Worm (Caenorhabditis elegans): ENCODE results near the gene ndab-2.

ndab-2 gene

ce11 chrIII:7189581-7190128, 9.1 kb downstream of the ndab-2 start, which contains the start of gene rps-21 (continued):
- TF ChIP-seq nhr-12 (tag; optimal IDR thresholded peaks at IDR 0.05), result no peak
- peak; percentile 55 for TF ChIP-seq snpc-4 (tag; optimal IDR thresholded peaks at IDR 0.05)
- peak; percentile 75 for TF ChIP-seq skn-1 (tag; optimal IDR thresholded peaks at IDR 0.05)
- peak; percentile 63 for TF ChIP-seq grh-1 (GFP tag; IDR thresholded peaks at IDR 0.05)
- TF ChIP-seq nhr-84 (tag; optimal IDR thresholded peaks at IDR 0.05), result no peak
- TF ChIP-seq ces-1 (GFP tag; optimal IDR thresholded peaks at IDR 0.05), result no peak
- TF ChIP-seq unc-86 (tag; optimal IDR thresholded peaks at IDR 0.05), result peak; percentile 71
- TF ChIP-seq nhr-77 (tag; optimal IDR thresholded peaks at IDR 0.05), result peak; percentile 79
- 0 out of 2 replicates have a peak, but pooled peaks have one; percentile 9 for TF ChIP-seq mab-9 (GFP tag; IDR thresholded peaks at IDR 0.05)
- TF ChIP-seq nhr-90 (tag; optimal IDR thresholded peaks at IDR 0.05; ENCODE audit: poor library complexity), result peak; percentile 72
- no peak for TF ChIP-seq sup-37 (GFP tag; optimal IDR thresholded peaks at IDR 0.05)
- peak; percentile 76 for TF ChIP-seq lin-14 (GFP tag; optimal IDR thresholded peaks at IDR 0.05)
- TF ChIP-seq aha-1 (tag; optimal IDR thresholded peaks at IDR 0.05), result no peak
- TF ChIP-seq egl-27 (tag; optimal IDR thresholded peaks at IDR 0.05), result peak; percentile 10 to 63
- no peak for TF ChIP-seq ceh-63 (GFP tag; optimal IDR thresholded peaks at IDR 0.05)
- TF ChIP-seq fos-1 (tag; optimal IDR thresholded peaks at IDR 0.05), result peak; percentile 43
- TF ChIP-seq lsy-2 (tag; optimal IDR thresholded peaks at IDR 0.05), result peak; percentile 92 to 94
- TF ChIP-seq unc-130 (tag; optimal IDR thresholded peaks at IDR 0.05), result peak; percentile 70
- TF ChIP-seq nhr-11 (tag; optimal IDR thresholded peaks at IDR 0.05), result peak; percentile 1
- TF ChIP-seq efl-1 (optimal IDR thresholded peaks at IDR 0.05), result peak; percentile 86 to 88
- TF ChIP-seq efl-1 (GFP tag; optimal IDR thresholded peaks at IDR 0.05 in 1 of 2), result peak; percentile 78 to 98
- TF ChIP-seq hlh-17 (GFP tag; optimal IDR thresholded peaks at IDR 0.05; ENCODE audit: borderline replicate concordance), result no peak
- TF ChIP-seq mdl-1 (tag; optimal IDR thresholded peaks at IDR 0.05), result peak in 1 of 2 experiments; percentile 48
- TF ChIP-seq nhr-47 (tag; optimal IDR thresholded peaks at IDR 0.05), result peak; percentile 84
- TF ChIP-seq xbp-1 (tag; optimal IDR thresholded peaks at IDR 0.05), result peak; percentile 88
- no peak for TF ChIP-seq sptf-1 (tag; optimal IDR thresholded peaks at IDR 0.05)
- no peak for TF ChIP-seq alr-1 (tag; optimal IDR thresholded peaks at IDR 0.05; ENCODE audit: borderline replicate concordance)
- peak; percentile 82 for TF ChIP-seq rnt-1 (tag; optimal IDR thresholded peaks at IDR 0.05)
- peak; percentile 73 to 84 (median 82) for TF ChIP-seq dpl-1 (GFP tag; optimal IDR thresholded peaks at IDR 0.05)
- peak; percentile 60 for TF ChIP-seq pax-3 (tag; optimal IDR thresholded peaks at IDR 0.05)
- peak in 1 of 2 experiments; percentile 59 for TF ChIP-seq ztf-11 (tag; optimal IDR thresholded peaks at IDR 0.05)
- TF ChIP-seq ama-1 (optimal IDR thresholded peaks at IDR 0.05), result no peak

ce11 chrIII:7192942-7193665, 12.6 kb downstream of the ndab-2 start, which contains the start of gene mec-14:
Gene mec-14, minus strand, starts transcription at chrIII:7192992.
- TF ChIP-seq unc-86 (tag; optimal IDR thresholded peaks at IDR 0.05), result peak; percentile 39
- no peak for TF ChIP-seq nhr-28 (tag; optimal IDR thresholded peaks at IDR 0.05)

- TF ChIP-seq efl-1 (optimal IDR thresholded peaks at IDR 0.05) (no peak), efl-1 (GFP tag; optimal IDR thresholded peaks at IDR 0.05 in 1 of 2) (peak in 1 of 2 experiments; percentile 49), lir-3 (tag; optimal IDR thresholded peaks at IDR 0.05; ENCODE audit: poor library complexity) (no peak), lsy-2 (tag; optimal IDR thresholded peaks at IDR 0.05) (no peak)
These were observed 14.8 kb downstream of the ndab-2 start, which contains the start of gene F37C12.18 for ce11 chrIII:7195325-7195724. Gene F37C12.18, minus strand, starts transcription at chrIII:7195425.

- no peak for TF ChIP-seq unc-30 (tag; optimal IDR thresholded peaks at IDR 0.05)
- TF ChIP-seq fkh-4 (tag; optimal IDR thresholded peaks at IDR 0.05; ENCODE audit: borderline replicate concordance), result no peak
- no peak for TF ChIP-seq tbx-2 (tag; optimal IDR thresholded peaks at IDR 0.05)
- TF ChIP-seq Y116A8C.19 (tag; optimal IDR thresholded peaks at IDR 0.05; ENCODE audit: borderline replicate concordance), result no peak
- no peak for TF ChIP-seq aha-1 (tag; optimal IDR thresholded peaks at IDR 0.05)
- no peak for TF ChIP-seq unc-130 (tag; optimal IDR thresholded peaks at IDR 0.05)
- no peak for TF ChIP-seq ceh-63 (GFP tag; optimal IDR thresholded peaks at IDR 0.05)
- no peak for TF ChIP-seq snpc-4 (tag; optimal IDR thresholded peaks at IDR 0.05)
- no peak for TF ChIP-seq lin-39 (tag; optimal IDR thresholded peaks at IDR 0.05)
- TF ChIP-seq jun-1 (tag; optimal IDR thresholded peaks at IDR 0.05), result no peak
- no peak for TF ChIP-seq C04F5.9 (tag; optimal IDR thresholded peaks at IDR 0.05)
- no peak for TF ChIP-seq ces-1 (GFP tag; optimal IDR thresholded peaks at IDR 0.05)
- TF ChIP-seq nhr-20 (tag; optimal IDR thresholded peaks at IDR 0.05), result no peak
- no peak for TF ChIP-seq nhr-47 (tag; optimal IDR thresholded peaks at IDR 0.05)
- no peak for TF ChIP-seq dpl-1 (GFP tag; optimal IDR thresholded peaks at IDR 0.05)
- TF ChIP-seq nhr-28 (tag; optimal IDR thresholded peaks at IDR 0.05), result no peak
These were observed 17.4 kb downstream of the ndab-2 start, which contains the start of gene exos-9 for ce11 chrIII:7197973-7198372. Gene exos-9, minus strand, starts transcription at chrIII:7198073.

Data from whole organism, L1 larva.